In the genomic region with DNA sequence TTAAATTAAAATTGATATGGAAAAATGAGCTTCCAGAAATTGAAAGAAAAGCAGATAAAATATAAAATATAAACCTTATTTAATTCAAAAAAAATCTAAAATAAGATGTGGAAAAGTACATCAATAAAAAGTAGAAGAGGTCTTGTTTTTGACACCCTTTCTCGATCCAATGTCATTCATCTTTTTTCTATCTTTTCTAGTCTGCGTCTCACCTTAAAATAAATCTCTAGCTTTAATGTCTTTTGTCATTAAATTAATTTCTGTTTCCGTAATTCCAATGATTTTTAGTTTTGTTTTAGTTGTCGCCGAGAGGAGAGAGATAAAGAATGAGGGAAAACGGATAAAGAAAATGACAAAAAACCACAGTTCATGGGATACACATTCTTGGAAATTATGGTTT, we compare ENCODE assay signal across 2 worm cellular contexts.
TF ChIP-seq lines count a peak whose summit lies in the region.

No protein-coding gene starts in this region.

TF ChIP-seq in whole organism, L1 larva, 84 proteins besides CTCF, POLR2A, EP300 and RAD21:
- TF ChIP-seq nhr-71 (tag; optimal IDR thresholded peaks at IDR 0.05; lab: Kevin White, UChicago), result peak; percentile 28
- TF ChIP-seq lin-14 (GFP tag; optimal IDR thresholded peaks at IDR 0.05; lab: Kevin White, UChicago), result peak; percentile 76
- no peak for TF ChIP-seq Y116A8C.19 (tag; optimal IDR thresholded peaks at IDR 0.05; lab: Kevin White, UChicago; ENCODE audit: borderline replicate concordance)
- TF ChIP-seq nhr-19 (GFP tag; conservative IDR thresholded peaks at IDR 0.05; lab: Robert Waterston, UW), result no peak
- peak in 1 of 2 experiments; percentile 34 for TF ChIP-seq lsy-2 (tag; optimal IDR thresholded peaks at IDR 0.05; lab: Kevin White, UChicago)
- TF ChIP-seq unc-86 (tag; optimal IDR thresholded peaks at IDR 0.05; lab: Kevin White, UChicago), result no peak
- no peak for TF ChIP-seq aly-2 (tag; optimal IDR thresholded peaks at IDR 0.05; lab: Kevin White, UChicago)
- no peak for TF ChIP-seq tlp-1 (tag; optimal IDR thresholded peaks at IDR 0.05; lab: Kevin White, UChicago)
- no peak for TF ChIP-seq efl-3 (GFP tag; optimal IDR thresholded peaks at IDR 0.05; lab: Kevin White, UChicago)
- TF ChIP-seq C04F5.9 (tag; optimal IDR thresholded peaks at IDR 0.05; lab: Kevin White, UChicago), result no peak
- TF ChIP-seq pag-3 (tag; optimal IDR thresholded peaks at IDR 0.05; lab: Kevin White, UChicago; ENCODE audit: borderline replicate concordance, insufficient read depth), result no peak
- TF ChIP-seq nhr-12 (tag; optimal IDR thresholded peaks at IDR 0.05; lab: Kevin White, UChicago), result no peak
- TF ChIP-seq hlh-17 (GFP tag; optimal IDR thresholded peaks at IDR 0.05; lab: Kevin White, UChicago; ENCODE audit: borderline replicate concordance), result no peak
- no peak for TF ChIP-seq C16A3.4 (tag; optimal IDR thresholded peaks at IDR 0.05; lab: Kevin White, UChicago)
- peak; percentile 21 for TF ChIP-seq mep-1 (tag; optimal IDR thresholded peaks at IDR 0.05; lab: Kevin White, UChicago)
- no peak for TF ChIP-seq xbp-1 (tag; optimal IDR thresholded peaks at IDR 0.05; lab: Kevin White, UChicago)
- no peak for TF ChIP-seq grh-1 (GFP tag; IDR thresholded peaks at IDR 0.05; lab: Robert Waterston, UW)
- TF ChIP-seq hlh-4 (tag; optimal IDR thresholded peaks at IDR 0.05; lab: Kevin White, UChicago), result no peak
- TF ChIP-seq fos-1 (tag; optimal IDR thresholded peaks at IDR 0.05; lab: Kevin White, UChicago), result no peak
- TF ChIP-seq nhr-77 (tag; optimal IDR thresholded peaks at IDR 0.05; lab: Kevin White, UChicago), result no peak
- TF ChIP-seq blmp-1 (tag; optimal IDR thresholded peaks at IDR 0.05; lab: Kevin White, UChicago), result peak; percentile 41
- no peak for TF ChIP-seq pqm-1 (tag; optimal IDR thresholded peaks at IDR 0.05; lab: Kevin White, UChicago)
- TF ChIP-seq nhr-85 (tag; lab: Kevin White, UChicago), result peak; percentile 85
- no peak for TF ChIP-seq efl-1 (optimal IDR thresholded peaks at IDR 0.05; lab: Kevin White, UChicago)
- TF ChIP-seq efl-1 (GFP tag; optimal IDR thresholded peaks at IDR 0.05 in 1 of 2; lab: Kevin White, UChicago), result peak in 1 of 2 experiments; percentile 73
- no peak for TF ChIP-seq tbx-2 (tag; optimal IDR thresholded peaks at IDR 0.05; lab: Kevin White, UChicago)
- TF ChIP-seq nhr-47 (tag; optimal IDR thresholded peaks at IDR 0.05; lab: Kevin White, UChicago), result no peak
- TF ChIP-seq ceh-88 (GFP tag; IDR thresholded peaks at IDR 0.05; lab: Robert Waterston, UW), result no peak
- peak; percentile 27 for TF ChIP-seq snu-23 (GFP tag; optimal IDR thresholded peaks at IDR 0.05; lab: Kevin White, UChicago)
- TF ChIP-seq elt-3 (tag; optimal IDR thresholded peaks at IDR 0.05; lab: Kevin White, UChicago), result peak in 1 of 6 experiments; percentile 32

TF ChIP-seq in whole organism, L2 larva, 48 proteins besides CTCF, POLR2A, EP300 and RAD21:
- TF ChIP-seq nhr-25 (tag; optimal IDR thresholded peaks at IDR 0.05; lab: Kevin White, UChicago) (peak; percentile 26), nhr-11 (tag; optimal IDR thresholded peaks at IDR 0.05; lab: Kevin White, UChicago) (no peak), aly-2 (tag; optimal IDR thresholded peaks at IDR 0.05; lab: Kevin White, UChicago) (no peak), nhr-237 (tag; optimal IDR thresholded peaks at IDR 0.05; lab: Kevin White, UChicago) (no peak), unc-39 (tag; optimal IDR thresholded peaks at IDR 0.05; lab: Kevin White, UChicago) (no peak), C34F6.9 (tag; optimal IDR thresholded peaks at IDR 0.05; lab: Kevin White, UChicago) (peak; percentile 18)
